Fruit fly (Drosophila melanogaster) whole organism, embryonic: ENCODE data around the gene Rrp46.

ENCODE experiments used
- CG10147 ChIP-seq: fragments of 200-800 bp; sonication (Bioruptor generic); optimal IDR thresholded peaks from 2 replicates; lab custom pipeline; 2019; ENCODE audit warnings: missing biosample characterization, mild to moderate bottlenecking, missing genetic modification characterization, moderate library complexity
- CG2712 ChIP-seq: fragments of 200-800 bp; optimal IDR thresholded peaks from 3 replicates; lab custom pipeline; 2019; ENCODE audit warnings: missing biosample characterization, mild to moderate bottlenecking, missing genetic modification characterization, moderate library complexity
- CG4730 ChIP-seq: fragments of 200-800 bp; sonication (Bioruptor generic); IDR thresholded peaks from 2 replicates; pipeline ENCODE4 v1.3.6; 2022; ENCODE audit warnings: missing biosample characterization, missing genetic modification characterization
- CG7357 ChIP-seq: fragments of 200-800 bp; sonication (Bioruptor generic); IDR thresholded peaks from 3 replicates; pipeline ENCODE4 v1.3.6; 2022; ENCODE audit warnings: missing biosample characterization, missing genetic modification characterization
- D ChIP-seq, 2 experiments: fragments of 200-800 bp in 1 of 2; fragments of >200 bp in 1 of 2; sonication (Bioruptor generic) in 1 of 2; optimal IDR thresholded peaks; 2 replicates in 1 of 2; 3 replicates in 1 of 2; lab custom pipeline; 2017; ENCODE audit warnings: mild to moderate bottlenecking in 1 of 2, missing biosample characterization in 1 of 2, missing genetic modification characterization in 1 of 2, missing genetic modification reagents in 1 of 2
- Deaf1 ChIP-seq: fragments of 200-800 bp; optimal IDR thresholded peaks from 3 replicates; lab custom pipeline; 2019; ENCODE audit warnings: missing biosample characterization, mild to moderate bottlenecking, missing genetic modification characterization, moderate library complexity
- Nf-YC ChIP-seq: fragments of 200-800 bp; optimal IDR thresholded peaks from 3 replicates; lab custom pipeline; 2019; ENCODE audit warnings: missing biosample characterization, mild to moderate bottlenecking, missing genetic modification characterization, moderate library complexity
- Opbp ChIP-seq: fragments of 200-800 bp; sonication (Bioruptor generic); IDR thresholded peaks from 3 replicates; pipeline ENCODE4 v1.3.6; 2022; ENCODE audit warnings: missing biosample characterization, missing genetic modification characterization; ENCODE audit not compliant: partially characterized antibody
- Tbp ChIP-seq: fragments of >200 bp; optimal IDR thresholded peaks from 2 replicates; lab custom pipeline; 2018; ENCODE audit warnings: missing biosample characterization, missing genetic modification characterization
- ac ChIP-seq: fragments of 200-800 bp; sonication (Bioruptor generic); optimal IDR thresholded peaks from 3 replicates; lab custom pipeline; 2017; ENCODE audit warnings: missing biosample characterization, mild to moderate bottlenecking, missing genetic modification characterization
- danr ChIP-seq: fragments of 200-800 bp; sonication (Bioruptor generic); IDR thresholded peaks from 2 replicates; pipeline ENCODE4 v1.3.6; 2022; ENCODE audit warnings: missing biosample characterization, missing genetic modification characterization
- gfzf ChIP-seq: fragments of 200-800 bp; sonication (Bioruptor generic); optimal IDR thresholded peaks from 2 replicates; lab custom pipeline; 2016; ENCODE audit warnings: missing biosample characterization, mild to moderate bottlenecking, missing genetic modification characterization, moderate library complexity
- sima ChIP-seq: fragments of 200-800 bp; sonication (Bioruptor generic); optimal IDR thresholded peaks from 2 replicates; lab custom pipeline; 2016; ENCODE audit warnings: missing biosample characterization, missing genetic modification characterization
- slbo ChIP-seq: fragments of 200-800 bp; sonication (Bioruptor generic); IDR thresholded peaks from 2 replicates; pipeline ENCODE4 v1.3.6; 2022; ENCODE audit warnings: missing biosample characterization, missing genetic modification characterization

DNA sequence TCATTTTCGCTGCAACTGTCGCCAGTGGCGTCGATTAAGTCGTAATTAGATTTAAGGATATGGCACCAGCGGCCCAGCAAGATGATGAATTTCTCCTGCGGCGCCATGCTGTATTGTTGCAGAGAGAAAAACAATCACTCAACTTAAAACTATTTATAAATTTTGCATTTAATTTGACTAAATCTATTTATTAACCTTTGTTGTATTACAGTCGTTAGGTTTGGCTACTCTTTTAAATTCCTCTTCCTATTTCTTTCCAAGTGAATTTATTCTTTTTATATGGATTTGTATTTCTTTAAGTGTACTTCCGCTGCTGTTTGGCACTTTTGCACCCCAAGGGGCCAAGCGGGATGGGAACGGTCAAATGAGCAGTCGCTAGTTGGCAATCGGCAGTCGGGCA, 35.9 kb downstream of the Rrp46 start:
- TF ChIP-seq CG4730 (GFP tag; lab: Robert Waterston, UW) (no peak), Opbp (GFP tag; lab: Robert Waterston, UW) (no peak), danr (GFP tag; lab: Robert Waterston, UW) (no peak), slbo (GFP tag; lab: Robert Waterston, UW) (no peak), CG7357 (GFP tag; lab: Robert Waterston, UW) (no peak), ac (no peak), CG2712 (tag; lab: Kevin White, UChicago) (peak; percentile 76), CG10147 (GFP tag; lab: Kevin White, UChicago) (no peak), sima (no peak), D (optimal IDR thresholded peaks at IDR 0.05; lab: Kevin White, UChicago) (no peak), D (GFP tag; optimal IDR thresholded peaks at IDR 0.05; lab: Kevin White, UChicago) (peak; percentile 66), Nf-YC (no peak), Tbp (GFP tag; lab: Kevin White, UChicago) (no peak), Deaf1 (tag; lab: Kevin White, UChicago) (no peak), gfzf (GFP tag; lab: Kevin White, UChicago) (no peak)
